Worm (Caenorhabditis elegans) whole organism, young adult: ENCODE data around the gene gck-4.
A peak's percentile ranks its signal among the peaks of the same experiment; 100 is the strongest.

Experiments
- B0035.1 ChIP-seq: sonication (generic microtip); optimal IDR thresholded peaks from 2 replicates; lab custom pipeline; 2016; ENCODE audit warnings: missing genetic modification characterization, mild to moderate bottlenecking, missing compliant biosample characterization, missing genotype, missing genetic modification reagents
- B0261.1 ChIP-seq: sonication (generic microtip); optimal IDR thresholded peaks from 2 replicates; lab custom pipeline; 2016; ENCODE audit warnings: mild to moderate bottlenecking, missing genetic modification characterization, moderate library complexity, missing compliant biosample characterization
- C17E4.6 ChIP-seq: fragments of 200-800 bp; sonication (Bioruptor generic); IDR thresholded peaks from 2 replicates; pipeline ENCODE4 v1.3.6; 2022; ENCODE audit warnings: missing genetic modification reagents, missing genetic modification characterization, missing compliant biosample characterization
- D2030.7 ChIP-seq: fragments of 200-800 bp; sonication (Bioruptor generic); IDR thresholded peaks from 2 replicates; pipeline ENCODE4 v1.3.6; 2022; ENCODE audit warnings: missing genetic modification reagents, missing genetic modification characterization, missing compliant biosample characterization
- F22D6.2 ChIP-seq: sonication (generic microtip); optimal IDR thresholded peaks from 2 replicates; lab custom pipeline; 2016; ENCODE audit warnings: mild to moderate bottlenecking, missing genetic modification characterization, missing compliant biosample characterization
- T07F8.4 ChIP-seq: sonication (generic microtip); optimal IDR thresholded peaks from 2 replicates; lab custom pipeline; 2016; ENCODE audit warnings: mild to moderate bottlenecking, missing genetic modification characterization, moderate library complexity, missing compliant biosample characterization
- Y53F4B.3 ChIP-seq: fragments of 200-800 bp; sonication (Bioruptor generic); IDR thresholded peaks from 2 replicates; pipeline ENCODE4 v1.3.6; 2022; ENCODE audit warnings: missing genetic modification reagents, missing genetic modification characterization, missing compliant biosample characterization
- Y56A3A.18 ChIP-seq: fragments of 200-800 bp; sonication (Bioruptor generic); IDR thresholded peaks from 2 replicates; pipeline ENCODE4 v1.3.6; 2022; ENCODE audit warnings: missing genetic modification reagents, missing genetic modification characterization, missing compliant biosample characterization
- Y95B8A.8 ChIP-seq: fragments of 200-800 bp; sonication (Bioruptor generic); IDR thresholded peaks from 2 replicates; pipeline ENCODE4 v1.3.6; 2022; ENCODE audit warnings: missing genetic modification reagents, missing genetic modification characterization, missing compliant biosample characterization
- ZK185.1 ChIP-seq: sonication (generic microtip); optimal IDR thresholded peaks from 2 replicates; lab custom pipeline; 2016; ENCODE audit warnings: mild to moderate bottlenecking, missing genetic modification characterization, missing compliant biosample characterization; ENCODE audit not compliant: poor library complexity, severe bottlenecking
- attf-3 ChIP-seq: fragments of 200-800 bp; sonication (Bioruptor generic); conservative IDR thresholded peaks from 2 replicates; pipeline ENCODE4 v1.3.6; 2022; ENCODE audit warnings: missing genetic modification reagents, missing genetic modification characterization, missing compliant biosample characterization
- ceh-91 ChIP-seq: fragments of 200-800 bp; sonication (Bioruptor generic); IDR thresholded peaks from 2 replicates; pipeline ENCODE4 v1.3.6; 2022; ENCODE audit warnings: missing genetic modification reagents, missing genetic modification characterization, missing compliant biosample characterization
- dpl-1 ChIP-seq: fragments of 150-350 bp; optimal IDR thresholded peaks from 2 replicates; lab custom pipeline; 2014; ENCODE audit warnings: missing biosample characterization, missing genetic modification reagents, missing genetic modification characterization
- efl-1 ChIP-seq: fragments of 150-350 bp; optimal IDR thresholded peaks from 2 replicates; lab custom pipeline; 2014; ENCODE audit warnings: missing biosample characterization, missing genetic modification reagents, missing genetic modification characterization
- egl-18 ChIP-seq: fragments of 200-800 bp; sonication (Bioruptor generic); IDR thresholded peaks from 2 replicates; pipeline ENCODE4 v1.3.6; 2022; ENCODE audit warnings: missing genetic modification reagents, missing genetic modification characterization, missing compliant biosample characterization
- egl-44 ChIP-seq: fragments of 200-800 bp; sonication (Bioruptor generic); IDR thresholded peaks from 2 replicates; pipeline ENCODE4 v1.3.6; 2022; ENCODE audit warnings: missing genetic modification reagents, missing genetic modification characterization, missing compliant biosample characterization
- ekl-4 ChIP-seq: fragments of 200-800 bp; sonication (Bioruptor generic); IDR thresholded peaks from 2 replicates; pipeline ENCODE4 v1.3.6; 2022; ENCODE audit warnings: missing genetic modification reagents, missing genetic modification characterization, missing compliant biosample characterization
- hmg-1.2 ChIP-seq: fragments of 200-800 bp; sonication (Bioruptor generic); IDR thresholded peaks from 2 replicates; pipeline ENCODE4 v1.3.6; 2022; ENCODE audit warnings: missing genetic modification reagents, missing genetic modification characterization, missing compliant biosample characterization
- hmg-20 ChIP-seq: fragments of 200-800 bp; sonication (Bioruptor generic); IDR thresholded peaks from 2 replicates; pipeline ENCODE4 v1.3.6; 2022; ENCODE audit warnings: missing genetic modification reagents, missing genetic modification characterization, missing compliant biosample characterization
- let-526 ChIP-seq: fragments of 200-800 bp; sonication (Bioruptor generic); IDR thresholded peaks from 2 replicates; pipeline ENCODE4 v1.3.6; 2022; ENCODE audit warnings: missing genetic modification reagents, missing genetic modification characterization, missing compliant biosample characterization
- lin-26 ChIP-seq: fragments of 200-800 bp; sonication (Bioruptor generic); IDR thresholded peaks from 2 replicates; pipeline ENCODE4 v1.3.6; 2022; ENCODE audit warnings: missing genetic modification reagents, missing genetic modification characterization, missing compliant biosample characterization
- lin-35 ChIP-seq, 3 experiments: fragments of 150-350 bp in 2 of 3; sonication (generic microtip) in 1 of 3; optimal IDR thresholded peaks; 2 replicates each; lab custom pipeline; 2014 to 2018; ENCODE audit warnings: missing biosample characterization in 3 of 3, missing genetic modification characterization in 3 of 3, missing genetic modification reagents in 3 of 3
- lsy-27 ChIP-seq: sonication (generic microtip); optimal IDR thresholded peaks from 2 replicates; lab custom pipeline; 2017; ENCODE audit warnings: missing genetic modification characterization, mild to moderate bottlenecking, missing compliant biosample characterization, antibody characterized with exemption, missing genotype, borderline replicate concordance; ENCODE audit not compliant: insufficient read depth
- madf-6 ChIP-seq: fragments of 200-800 bp; sonication (Bioruptor generic); IDR thresholded peaks from 2 replicates; pipeline ENCODE4 v1.3.6; 2022; ENCODE audit warnings: missing genetic modification reagents, missing genetic modification characterization, missing compliant biosample characterization
- madf-8 ChIP-seq: fragments of 200-800 bp; sonication (Bioruptor generic); conservative IDR thresholded peaks from 2 replicates; pipeline ENCODE4 v1.3.6; 2022; ENCODE audit warnings: missing genetic modification reagents, missing genetic modification characterization, missing compliant biosample characterization
- mel-28 ChIP-seq: sonication (generic microtip); optimal IDR thresholded peaks from 2 replicates; lab custom pipeline; 2016; ENCODE audit warnings: borderline replicate concordance, mild to moderate bottlenecking, missing genetic modification characterization, missing compliant biosample characterization
- mes-4 ChIP-seq: sonication (generic microtip); optimal IDR thresholded peaks from 2 replicates; lab custom pipeline; 2016; ENCODE audit warnings: missing genotype, missing genetic modification characterization, missing compliant biosample characterization
- nfyb-1 ChIP-seq: fragments of 200-800 bp; sonication (Bioruptor generic); IDR thresholded peaks from 2 replicates; pipeline ENCODE4 v1.3.6; 2022; ENCODE audit warnings: missing genetic modification reagents, missing genetic modification characterization, missing compliant biosample characterization
- nhr-80 ChIP-seq: sonication (generic microtip); optimal IDR thresholded peaks from 2 replicates; lab custom pipeline; 2016; ENCODE audit warnings: missing genetic modification characterization, missing compliant biosample characterization
- nhr-90 ChIP-seq: sonication (generic microtip); optimal IDR thresholded peaks from 2 replicates; lab custom pipeline; 2016; ENCODE audit warnings: missing genotype, mild to moderate bottlenecking, missing genetic modification characterization, missing compliant biosample characterization
- pbrm-1 ChIP-seq: fragments of 200-800 bp; sonication (Bioruptor generic); IDR thresholded peaks from 2 replicates; pipeline ENCODE4 v1.3.6; 2022; ENCODE audit warnings: missing genetic modification reagents, missing genetic modification characterization, missing compliant biosample characterization
- pha-4 ChIP-seq: fragments of 150-350 bp; sonication (generic microtip); optimal IDR thresholded peaks from 2 replicates; lab custom pipeline; 2014; ENCODE audit warnings: missing biosample characterization, missing genetic modification reagents, missing genetic modification characterization
- rec-8 ChIP-seq, 2 experiments: sonication (generic microtip); optimal IDR thresholded peaks; 2 replicates each; lab custom pipeline; 2016; ENCODE audit warnings: mild to moderate bottlenecking in 2 of 2, missing genetic modification characterization in 2 of 2, missing genetic modification reagents in 2 of 2, missing genotype in 2 of 2, missing biosample characterization in 1 of 2, missing compliant biosample characterization in 1 of 2, moderate library complexity in 1 of 2
- snpc-1.1 ChIP-seq: sonication (generic microtip); optimal IDR thresholded peaks from 2 replicates; lab custom pipeline; 2017; ENCODE audit warnings: missing genetic modification characterization, mild to moderate bottlenecking, missing compliant biosample characterization, antibody characterized with exemption, moderate library complexity, missing genotype, missing genetic modification reagents; ENCODE audit not compliant: insufficient read depth
- snpc-4 ChIP-seq, 5 experiments: fragments of 150-350 bp in 1 of 5; sonication (generic microtip) in 4 of 5; optimal IDR thresholded peaks; 2 replicates each; lab custom pipeline; 2014 to 2018; ENCODE audit warnings: missing genetic modification characterization in 5 of 5, missing biosample characterization in 3 of 5, antibody characterized with exemption in 2 of 5, mild to moderate bottlenecking in 2 of 5, missing compliant biosample characterization in 2 of 5, missing genotype in 2 of 5, moderate library complexity in 2 of 5, missing genetic modification reagents in 1 of 5
- somi-1 ChIP-seq: fragments of 200-800 bp; sonication (Bioruptor generic); optimal IDR thresholded peaks from 2 replicates; lab custom pipeline; 2018; ENCODE audit warnings: mild to moderate bottlenecking, missing genetic modification characterization, missing compliant biosample characterization
- tlf-1 ChIP-seq: fragments of 200-800 bp; sonication (Bioruptor generic); optimal IDR thresholded peaks from 2 replicates; lab custom pipeline; 2018; ENCODE audit warnings: mild to moderate bottlenecking, missing genetic modification characterization, missing compliant biosample characterization
- unc-130 ChIP-seq: sonication (generic microtip); optimal IDR thresholded peaks from 2 replicates; lab custom pipeline; 2016; ENCODE audit warnings: missing genetic modification reagents, missing genetic modification characterization, missing compliant biosample characterization
- ztf-18 ChIP-seq: sonication (generic microtip); optimal IDR thresholded peaks from 2 replicates; lab custom pipeline; 2016; ENCODE audit warnings: missing genotype, mild to moderate bottlenecking, missing genetic modification characterization, missing compliant biosample characterization
- ztf-26 ChIP-seq: sonication (generic microtip); optimal IDR thresholded peaks from 2 replicates; lab custom pipeline; 2017; ENCODE audit warnings: missing genetic modification characterization, missing compliant biosample characterization

Gene gck-4

ce11 chrX:13687111-13687512, 10.1 kb downstream of the gck-4 start (continued):
- no peak for TF ChIP-seq C17E4.6 (GFP tag; lab: Robert Waterston, UW)
- TF ChIP-seq, all 124 proteins: peak for 23

ce11 chrX:13687655-13688054, 10.7 kb downstream of the gck-4 start, which contains the start of gene adm-2:
Gene adm-2, plus strand, starts transcription at chrX:13687955.
- TF ChIP-seq efl-1 (GFP tag; lab: Kevin White, UChicago) (no peak), Y53F4B.3 (GFP tag; lab: Robert Waterston, UW) (no peak), tlf-1 (GFP tag; lab: Kevin White, UChicago) (no peak), let-526 (GFP tag; lab: Robert Waterston, UW) (no peak), pha-4 (tag; lab: Kevin White, UChicago) (no peak), dpl-1 (GFP tag; lab: Kevin White, UChicago) (no peak), ekl-4 (GFP tag; lab: Robert Waterston, UW) (no peak), T07F8.4 (no peak), madf-8 (GFP tag; lab: Robert Waterston, UW) (no peak), ceh-91 (GFP tag; lab: Robert Waterston, UW) (no peak), Y95B8A.8 (no peak), attf-3 (GFP tag; lab: Robert Waterston, UW) (no peak), ZK185.1 (no peak), pbrm-1 (no peak)
- TF ChIP-seq, all 124 proteins: peak for 0

ce11 chrX:13690333-13690732, 13.3 kb downstream of the gck-4 start:
- no peak for TF ChIP-seq nhr-80 (tag; lab: Kevin White, UChicago)
- TF ChIP-seq lin-26 (GFP tag; lab: Robert Waterston, UW): 0 out of 2 replicates have a peak, but pooled peaks have one; percentile 45
- no peak for TF ChIP-seq mel-28 (tag; lab: Kevin White, UChicago)
- 0 out of 2 replicates have a peak, but pooled peaks have one; percentile 8 for TF ChIP-seq nfyb-1 (GFP tag; lab: Robert Waterston, UW)
- no peak for TF ChIP-seq unc-130 (GFP tag; lab: Kevin White, UChicago)
- TF ChIP-seq nhr-90 (tag; lab: Kevin White, UChicago): no peak
- TF ChIP-seq egl-18: no peak
- peak; percentile 49; the same call in 1 of the 2 replicates for TF ChIP-seq hmg-1.2 (GFP tag; lab: Robert Waterston, UW)
- no peak for TF ChIP-seq hmg-20 (GFP tag; lab: Robert Waterston, UW)
- TF ChIP-seq snpc-4 (GFP tag; optimal IDR thresholded peaks at IDR 0.05; lab: Kevin White, UChicago): peak; percentile 43
- peak in 3 of 4 experiments; percentile 65 to 90 (median 88) for TF ChIP-seq snpc-4 (tag; optimal IDR thresholded peaks at IDR 0.05; lab: Kevin White, UChicago)
- no peak for TF ChIP-seq somi-1 (GFP tag; lab: Kevin White, UChicago)
- TF ChIP-seq snpc-1.1 (tag; lab: Kevin White, UChicago): peak; percentile 57
- TF ChIP-seq, all 124 proteins: peak for 5

ce11 chrX:13696152-13696551, 19.2 kb downstream of the gck-4 start:
- TF ChIP-seq Y56A3A.18 (GFP tag; lab: Robert Waterston, UW) (no peak), B0035.1 (tag; lab: Kevin White, UChicago) (no peak), lin-35 (GFP tag; optimal IDR thresholded peaks at IDR 0.05; lab: Kevin White, UChicago) (peak in 1 of 3 experiments; percentile 19), snpc-4 (GFP tag; optimal IDR thresholded peaks at IDR 0.05; lab: Kevin White, UChicago) (no peak), snpc-4 (tag; optimal IDR thresholded peaks at IDR 0.05; lab: Kevin White, UChicago) (no peak)

ce11 chrX:13697520-13697919, 20.5 kb downstream of the gck-4 start:
- no peak for TF ChIP-seq egl-44 (GFP tag; lab: Robert Waterston, UW)
- no peak for TF ChIP-seq ztf-26
- 0 out of 2 replicates have a peak, but pooled peaks have one; percentile 27 for TF ChIP-seq D2030.7 (GFP tag; lab: Robert Waterston, UW)
- peak; percentile 53 for TF ChIP-seq B0261.1 (tag; lab: Kevin White, UChicago)
- no peak for TF ChIP-seq snpc-4 (GFP tag; optimal IDR thresholded peaks at IDR 0.05; lab: Kevin White, UChicago)
- peak in 1 of 4 experiments; percentile 39 for TF ChIP-seq snpc-4 (tag; optimal IDR thresholded peaks at IDR 0.05; lab: Kevin White, UChicago)
- TF ChIP-seq lsy-27 (tag; lab: Kevin White, UChicago): no peak
- no peak for TF ChIP-seq hmg-20 (GFP tag; lab: Robert Waterston, UW)
- no peak for TF ChIP-seq rec-8 (tag; optimal IDR thresholded peaks at IDR 0.05; lab: Kevin White, UChicago)
- TF ChIP-seq ZK185.1: no peak
- no peak for TF ChIP-seq madf-6 (GFP tag; lab: Robert Waterston, UW)
- no peak for TF ChIP-seq ztf-18 (tag; lab: Kevin White, UChicago)
- no peak for TF ChIP-seq mes-4 (tag; lab: Kevin White, UChicago)
- no peak for TF ChIP-seq Y95B8A.8
- no peak for TF ChIP-seq F22D6.2 (tag; lab: Kevin White, UChicago)
